Worm (Caenorhabditis elegans): ENCODE data around the gene F26F12.3.

F26F12.3 gene

ce11 chrV:5871759-5872158, 26.2 kb upstream of the F26F12.3 start, which contains the start of gene C02G6.2:
TSS of gene C02G6.2 (plus strand) at chrV:5872059.
- no peak for TF ChIP-seq Y75B8A.6 (GFP tag; IDR thresholded peaks at IDR 0.05)
- TF ChIP-seq daf-16 (GFP tag; optimal IDR thresholded peaks at IDR 0.05) = no peak
- no peak for TF ChIP-seq daf-16 (tag; optimal IDR thresholded peaks at IDR 0.05)
- no peak for TF ChIP-seq ceh-32 (tag; optimal IDR thresholded peaks at IDR 0.05; ENCODE audit: poor library complexity)
- no peak for TF ChIP-seq snpc-1.2 (GFP tag; IDR thresholded peaks at IDR 0.05)
- TF ChIP-seq zip-11 (GFP tag; IDR thresholded peaks at IDR 0.05) = no peak
- no peak for TF ChIP-seq zip-2 (tag; optimal IDR thresholded peaks at IDR 0.05)
- TF ChIP-seq spr-1 (tag; optimal IDR thresholded peaks at IDR 0.05) = no peak

ce11 chrV:5869227-5869626, 23.7 kb upstream of the F26F12.3 start, which contains the start of gene F26F12.4:
TSS of gene F26F12.4 (minus strand) at chrV:5869327.
- no peak for TF ChIP-seq mes-2 (tag; optimal IDR thresholded peaks at IDR 0.05; ENCODE audit: poor library complexity, severe bottlenecking)
- no peak for TF ChIP-seq dpl-1 (GFP tag; optimal IDR thresholded peaks at IDR 0.05)
- TF ChIP-seq ama-1 (optimal IDR thresholded peaks at IDR 0.05) = no peak
- TF ChIP-seq jun-1 (tag; optimal IDR thresholded peaks at IDR 0.05) = no peak
- no peak for TF ChIP-seq madf-5 (GFP tag; IDR thresholded peaks at IDR 0.05)
- TF ChIP-seq lin-39 (tag; optimal IDR thresholded peaks at IDR 0.05) = no peak
- TF ChIP-seq F26F4.8 (GFP tag; conservative IDR thresholded peaks at IDR 0.05) = no peak
- no peak for TF ChIP-seq F44E2.7 (GFP tag; IDR thresholded peaks at IDR 0.05)
- no peak for TF ChIP-seq dmd-6 (GFP tag; IDR thresholded peaks at IDR 0.05)
- TF ChIP-seq nhr-11 (tag; optimal IDR thresholded peaks at IDR 0.05) = no peak
- no peak for TF ChIP-seq hmg-1.1 (GFP tag; IDR thresholded peaks at IDR 0.05)
- no peak for TF ChIP-seq Y5F2A.4 (GFP tag; optimal IDR thresholded peaks at IDR 0.05)
- TF ChIP-seq tra-1 (GFP tag; IDR thresholded peaks at IDR 0.05) = no peak
- TF ChIP-seq zfp-2 (tag; optimal IDR thresholded peaks at IDR 0.05) = no peak

- TF ChIP-seq unc-62 (GFP tag; optimal IDR thresholded peaks at IDR 0.05 in 1 of 2) = peak in 1 of 2 experiments; percentile 19
- TF ChIP-seq unc-62 (tag; optimal IDR thresholded peaks at IDR 0.05) = no peak
- no peak for TF ChIP-seq egl-43 (GFP tag; IDR thresholded peaks at IDR 0.05)
Observed at ce11 chrV:5865085-5865484, 19.6 kb upstream of the F26F12.3 start, which contains the start of gene F26F12.5. TSS of gene F26F12.5 (minus strand) at chrV:5865185.

- TF ChIP-seq nhr-42 (GFP tag; IDR thresholded peaks at IDR 0.05) (no peak), egl-43 (GFP tag; IDR thresholded peaks at IDR 0.05) (no peak), T26A8.4 (GFP tag; IDR thresholded peaks at IDR 0.05) (no peak), ama-1 (optimal IDR thresholded peaks at IDR 0.05) (no peak), cey-2 (tag; optimal IDR thresholded peaks at IDR 0.05; ENCODE audit: borderline replicate concordance, insufficient read depth) (no peak), set-16 (GFP tag; IDR thresholded peaks at IDR 0.05) (no peak), hlh-30 (tag; optimal IDR thresholded peaks at IDR 0.05; ENCODE audit: insufficient read depth) (no peak), aha-1 (tag) (peak; percentile 67), Y48G9A.11 (GFP tag; IDR thresholded peaks at IDR 0.05) (no peak)
Observed at ce11 chrV:5862479-5863188, 17.1 kb upstream of the F26F12.3 start, which contains the start of gene F26F12.8. TSS of gene F26F12.8 (minus strand) at chrV:5862529.

- TF ChIP-seq zfp-3 (GFP tag; conservative IDR thresholded peaks at IDR 0.05) = no peak
- TF ChIP-seq lin-13 (GFP tag; optimal IDR thresholded peaks at IDR 0.05) = no peak
- TF ChIP-seq nhr-10 (tag; optimal IDR thresholded peaks at IDR 0.05) = no peak
- TF ChIP-seq egl-43 (GFP tag; IDR thresholded peaks at IDR 0.05) = no peak
- no peak for TF ChIP-seq cey-2 (tag; optimal IDR thresholded peaks at IDR 0.05; ENCODE audit: borderline replicate concordance, insufficient read depth)
- TF ChIP-seq set-16 (GFP tag; IDR thresholded peaks at IDR 0.05) = no peak
- no peak for TF ChIP-seq snpc-4 (tag; optimal IDR thresholded peaks at IDR 0.05)
- TF ChIP-seq hif-1 (tag; optimal IDR thresholded peaks at IDR 0.05) = no peak
- no peak for TF ChIP-seq lsy-2 (tag; optimal IDR thresholded peaks at IDR 0.05)
- no peak for TF ChIP-seq skn-1 (tag; optimal IDR thresholded peaks at IDR 0.05)
- no peak for TF ChIP-seq vab-7 (GFP tag; IDR thresholded peaks at IDR 0.05)
- no peak for TF ChIP-seq madf-9 (GFP tag; conservative IDR thresholded peaks at IDR 0.05)
- no peak for TF ChIP-seq daf-8 (GFP tag; IDR thresholded peaks at IDR 0.05)
- TF ChIP-seq dmd-9 (GFP tag; IDR thresholded peaks at IDR 0.05) = no peak
- no peak for TF ChIP-seq nhr-77 (tag; optimal IDR thresholded peaks at IDR 0.05)
- no peak for TF ChIP-seq Y75B8A.6 (GFP tag; IDR thresholded peaks at IDR 0.05)
- no peak for TF ChIP-seq F44E2.7 (GFP tag; IDR thresholded peaks at IDR 0.05)
- TF ChIP-seq zip-11 (GFP tag; IDR thresholded peaks at IDR 0.05) = no peak
- no peak for TF ChIP-seq zfp-2 (tag; optimal IDR thresholded peaks at IDR 0.05)
Observed at ce11 chrV:5852084-5852483, 6.6 kb upstream of the F26F12.3 start.

Data from whole organism, L4 larva.